Worm (Caenorhabditis elegans): Measurements from ENCODE around the gene B0035.21.

The B0035.21 gene

ce11 chrIV:11337021-11337420 lies 10.0 kb downstream of the B0035.21 start, which contains the start of gene F54E12.2 (continued):
- no peak for TF ChIP-seq T07F8.4 (tag; optimal IDR thresholded peaks at IDR 0.05)
- TF ChIP-seq gei-17 (GFP tag; optimal IDR thresholded peaks at IDR 0.05) = no peak
- TF ChIP-seq attf-3 (GFP tag; conservative IDR thresholded peaks at IDR 0.05) = 0 out of 2 replicates have a peak, but pooled peaks have one; percentile 46
- TF ChIP-seq ztf-3 (GFP tag; optimal IDR thresholded peaks at IDR 0.05) = no peak
- TF ChIP-seq dox-1 (GFP tag; IDR thresholded peaks at IDR 0.05) = peak; percentile 89
- no peak for TF ChIP-seq hmg-20 (GFP tag; IDR thresholded peaks at IDR 0.05)
- no peak for TF ChIP-seq sea-2 (GFP tag; IDR thresholded peaks at IDR 0.05)
- peak; percentile 45; the same call in 1 of the 2 replicates for TF ChIP-seq ceh-100 (GFP tag; IDR thresholded peaks at IDR 0.05)
- TF ChIP-seq tbx-9 (tag; optimal IDR thresholded peaks at IDR 0.05; ENCODE audit: borderline replicate concordance) = no peak
- TF ChIP-seq chd-7 (tag; optimal IDR thresholded peaks at IDR 0.05) = no peak
- no peak for TF ChIP-seq F52B5.7 (tag; optimal IDR thresholded peaks at IDR 0.05)
- TF ChIP-seq unc-62 (GFP tag; optimal IDR thresholded peaks at IDR 0.05) = no peak
- TF ChIP-seq mxl-1 (tag; optimal IDR thresholded peaks at IDR 0.05) = no peak
- TF ChIP-seq ceh-27 (GFP tag; optimal IDR thresholded peaks at IDR 0.05) = no peak
- TF ChIP-seq B0035.1 (tag; optimal IDR thresholded peaks at IDR 0.05) = no peak
- TF ChIP-seq unc-130 (GFP tag; optimal IDR thresholded peaks at IDR 0.05) = peak; percentile 90
- TF ChIP-seq ztf-22 (GFP tag; optimal IDR thresholded peaks at IDR 0.05) = no peak
- TF ChIP-seq ZK185.1 (tag; optimal IDR thresholded peaks at IDR 0.05; ENCODE audit: poor library complexity, severe bottlenecking) = no peak
- peak; percentile 91 for TF ChIP-seq madf-3 (GFP tag; IDR thresholded peaks at IDR 0.05)
- peak; percentile 88; the same call in 1 of the 2 replicates for TF ChIP-seq F39B2.1 (GFP tag; IDR thresholded peaks at IDR 0.05)
- no peak for TF ChIP-seq repo-1 (tag; optimal IDR thresholded peaks at IDR 0.05)
- peak; percentile 57; the same call in 1 of the 2 replicates for TF ChIP-seq mcd-1 (GFP tag; IDR thresholded peaks at IDR 0.05)
- peak; percentile 45; the same call in 1 of the 2 replicates for TF ChIP-seq Y53F4B.3 (GFP tag; IDR thresholded peaks at IDR 0.05)
- TF ChIP-seq tlf-1 (GFP tag; optimal IDR thresholded peaks at IDR 0.05) = peak; percentile 90
- TF ChIP-seq F22D6.2 (tag; optimal IDR thresholded peaks at IDR 0.05) = no peak
- TF ChIP-seq athp-1 (tag; optimal IDR thresholded peaks at IDR 0.05) = peak; percentile 38
- TF ChIP-seq Y67H2A.10 (GFP tag; conservative IDR thresholded peaks at IDR 0.05) = peak; percentile 35; the same call in 1 of the 2 replicates
- no peak for TF ChIP-seq zim-3 (tag; optimal IDR thresholded peaks at IDR 0.05)
- TF ChIP-seq lsy-27 (tag; optimal IDR thresholded peaks at IDR 0.05; ENCODE audit: borderline replicate concordance, insufficient read depth) = no peak
- peak; percentile 68 for TF ChIP-seq tbp1 (GFP tag; optimal IDR thresholded peaks at IDR 0.05)
- TF ChIP-seq snpc-3.4 (tag; optimal IDR thresholded peaks at IDR 0.05) = peak; percentile 94
- no peak for TF ChIP-seq sdz-38 (tag; optimal IDR thresholded peaks at IDR 0.05)
- peak; percentile 56 for TF ChIP-seq snpc-1.1 (tag; optimal IDR thresholded peaks at IDR 0.05; ENCODE audit: insufficient read depth)
- TF ChIP-seq hrde-1 (tag; optimal IDR thresholded peaks at IDR 0.05; ENCODE audit: borderline replicate concordance) = no peak
- peak; percentile 66 for TF ChIP-seq hmg-1.2 (GFP tag; IDR thresholded peaks at IDR 0.05)
- TF ChIP-seq bed-1 (GFP tag; IDR thresholded peaks at IDR 0.05) = no peak
- no peak for TF ChIP-seq cebp-2 (GFP tag; IDR thresholded peaks at IDR 0.05)
- TF ChIP-seq B0336.3 (GFP tag; IDR thresholded peaks at IDR 0.05) = no peak
- 0 out of 2 replicates have a peak, but pooled peaks have one; percentile 48 for TF ChIP-seq aptf-2 (GFP tag; conservative IDR thresholded peaks at IDR 0.05)
- no peak for TF ChIP-seq rpc-1 (optimal IDR thresholded peaks at IDR 0.05)
- TF ChIP-seq rpc-1 (tag; optimal IDR thresholded peaks at IDR 0.05) = no peak
- no peak for TF ChIP-seq mel-28 (tag; optimal IDR thresholded peaks at IDR 0.05; ENCODE audit: borderline replicate concordance)
- TF ChIP-seq ztf-26 (tag; optimal IDR thresholded peaks at IDR 0.05) = no peak
- no peak for TF ChIP-seq him-1 (tag; optimal IDR thresholded peaks at IDR 0.05)
- peak; percentile 65; the same call in 1 of the 2 replicates for TF ChIP-seq C17E4.6 (GFP tag; IDR thresholded peaks at IDR 0.05)
- TF ChIP-seq lin-26 (GFP tag; IDR thresholded peaks at IDR 0.05) = peak; percentile 67
- TF ChIP-seq ceh-79 (tag; optimal IDR thresholded peaks at IDR 0.05) = no peak
- peak; percentile 82; the same call in 1 of the 2 replicates for TF ChIP-seq ztf-28 (GFP tag; IDR thresholded peaks at IDR 0.05)
- TF ChIP-seq F57A8.1 (GFP tag; optimal IDR thresholded peaks at IDR 0.05) = no peak

Data from whole organism, young adult.